Worm (Caenorhabditis elegans) whole organism, midembryonic: Measurements from ENCODE around the gene arg-1.
A peak's percentile ranks its signal among the peaks of the same experiment; 100 is the strongest.

Experiments used
- T22C8.4 ChIP-seq: fragments of 200-800 bp; sonication (Bioruptor generic); IDR thresholded peaks from 2 replicates; pipeline ENCODE4 v1.3.6; 2022; ENCODE audit warnings: missing genetic modification characterization, missing compliant biosample characterization
- cog-1 ChIP-seq: sonication (generic microtip); optimal IDR thresholded peaks from 2 replicates; lab custom pipeline; 2016; ENCODE audit warnings: missing genetic modification characterization, missing compliant biosample characterization
- flt-1 ChIP-seq: fragments of 200-800 bp; sonication (Bioruptor generic); IDR thresholded peaks from 2 replicates; pipeline ENCODE4 v1.3.6; 2022; ENCODE audit warnings: missing genetic modification characterization, missing compliant biosample characterization
- klf-2 ChIP-seq: fragments of 200-800 bp; sonication (Bioruptor generic); conservative IDR thresholded peaks from 2 replicates; pipeline ENCODE4 v1.3.6; 2022; ENCODE audit warnings: missing genetic modification reagents, missing genetic modification characterization, missing compliant biosample characterization
- med-1 ChIP-seq: sonication (generic microtip); optimal IDR thresholded peaks from 2 replicates; lab custom pipeline; 2017; ENCODE audit warnings: missing genetic modification characterization, mild to moderate bottlenecking, missing compliant biosample characterization, antibody characterized with exemption, missing genetic modification reagents; ENCODE audit not compliant: insufficient read depth
- ref-1 ChIP-seq: fragments of 200-800 bp; sonication (Bioruptor generic); conservative IDR thresholded peaks from 2 replicates; pipeline ENCODE4 v1.3.6; 2022; ENCODE audit warnings: missing genetic modification reagents, missing genetic modification characterization, missing compliant biosample characterization
- tab-1 ChIP-seq: fragments of 200-800 bp; sonication (Bioruptor generic); IDR thresholded peaks from 2 replicates; pipeline ENCODE4 v1.3.6; 2022; ENCODE audit warnings: missing genetic modification characterization, missing compliant biosample characterization
- ztf-23 ChIP-seq: fragments of 200-800 bp; sonication (Bioruptor generic); IDR thresholded peaks from 2 replicates; pipeline ENCODE4 v1.3.6; 2022; ENCODE audit warnings: missing genetic modification reagents, missing genetic modification characterization, missing compliant biosample characterization
- ztf-29 ChIP-seq: fragments of 200-800 bp; sonication (Bioruptor generic); IDR thresholded peaks from 2 replicates; pipeline ENCODE4 v1.3.6; 2022; ENCODE audit warnings: missing genetic modification reagents, missing genetic modification characterization, missing compliant biosample characterization

Gene arg-1

DNA sequence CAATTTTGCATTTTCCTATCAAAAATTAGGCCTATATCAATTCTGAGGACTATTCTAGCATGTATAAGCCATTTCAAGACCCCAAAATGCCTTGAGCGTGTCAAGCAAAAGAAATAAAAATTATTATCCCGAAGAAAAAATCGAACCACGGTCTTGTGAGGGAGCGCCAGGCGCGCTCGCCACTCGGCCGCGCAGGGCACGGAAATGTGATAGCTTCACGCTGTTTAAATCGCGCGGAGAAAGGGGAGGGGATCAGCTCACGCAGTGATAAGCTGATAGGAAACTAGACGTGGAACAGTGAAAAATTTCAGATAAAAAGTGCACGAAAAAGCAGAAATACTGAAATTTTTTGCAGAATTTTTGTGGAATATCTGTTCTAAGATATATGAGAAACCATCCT is 51.0 kb downstream of the arg-1 start:
- TF ChIP-seq ztf-29 (peak; percentile 60), med-1 (GFP tag; lab: Kevin White, UChicago) (peak; percentile 7), cog-1 (tag; lab: Kevin White, UChicago) (peak; percentile 3), klf-2 (GFP tag; lab: Robert Waterston, UW) (peak; percentile 66), flt-1 (GFP tag; lab: Robert Waterston, UW) (peak; percentile 88), T22C8.4 (GFP tag; lab: Robert Waterston, UW) (peak; percentile 67; the same call in 1 of the 2 replicates), ref-1 (GFP tag; lab: Robert Waterston, UW) (peak; percentile 29; the same call in 1 of the 2 replicates), tab-1 (GFP tag; lab: Robert Waterston, UW) (peak; percentile 84), ztf-23 (GFP tag; lab: Robert Waterston, UW) (peak; percentile 87)
